Worm (Caenorhabditis elegans) whole organism, midembryonic: Measurements from ENCODE around the gene oac-46.

ENCODE experiments used
- T22C8.4 ChIP-seq: fragments of 200-800 bp; sonication (Bioruptor generic); IDR thresholded peaks from 2 replicates; pipeline ENCODE4 v1.3.6; 2022; ENCODE audit warnings: missing genetic modification characterization, missing compliant biosample characterization
- cog-1 ChIP-seq: sonication (generic microtip); optimal IDR thresholded peaks from 2 replicates; lab custom pipeline; 2016; ENCODE audit warnings: missing genetic modification characterization, missing compliant biosample characterization
- flt-1 ChIP-seq: fragments of 200-800 bp; sonication (Bioruptor generic); IDR thresholded peaks from 2 replicates; pipeline ENCODE4 v1.3.6; 2022; ENCODE audit warnings: missing genetic modification characterization, missing compliant biosample characterization
- klf-2 ChIP-seq: fragments of 200-800 bp; sonication (Bioruptor generic); conservative IDR thresholded peaks from 2 replicates; pipeline ENCODE4 v1.3.6; 2022; ENCODE audit warnings: missing genetic modification reagents, missing genetic modification characterization, missing compliant biosample characterization
- med-1 ChIP-seq: sonication (generic microtip); optimal IDR thresholded peaks from 2 replicates; lab custom pipeline; 2017; ENCODE audit warnings: missing genetic modification characterization, mild to moderate bottlenecking, missing compliant biosample characterization, antibody characterized with exemption, missing genetic modification reagents; ENCODE audit not compliant: insufficient read depth
- ref-1 ChIP-seq: fragments of 200-800 bp; sonication (Bioruptor generic); conservative IDR thresholded peaks from 2 replicates; pipeline ENCODE4 v1.3.6; 2022; ENCODE audit warnings: missing genetic modification reagents, missing genetic modification characterization, missing compliant biosample characterization
- tab-1 ChIP-seq: fragments of 200-800 bp; sonication (Bioruptor generic); IDR thresholded peaks from 2 replicates; pipeline ENCODE4 v1.3.6; 2022; ENCODE audit warnings: missing genetic modification characterization, missing compliant biosample characterization
- ztf-23 ChIP-seq: fragments of 200-800 bp; sonication (Bioruptor generic); IDR thresholded peaks from 2 replicates; pipeline ENCODE4 v1.3.6; 2022; ENCODE audit warnings: missing genetic modification reagents, missing genetic modification characterization, missing compliant biosample characterization
- ztf-29 ChIP-seq: fragments of 200-800 bp; sonication (Bioruptor generic); IDR thresholded peaks from 2 replicates; pipeline ENCODE4 v1.3.6; 2022; ENCODE audit warnings: missing genetic modification reagents, missing genetic modification characterization, missing compliant biosample characterization

oac-46 gene

DNA sequence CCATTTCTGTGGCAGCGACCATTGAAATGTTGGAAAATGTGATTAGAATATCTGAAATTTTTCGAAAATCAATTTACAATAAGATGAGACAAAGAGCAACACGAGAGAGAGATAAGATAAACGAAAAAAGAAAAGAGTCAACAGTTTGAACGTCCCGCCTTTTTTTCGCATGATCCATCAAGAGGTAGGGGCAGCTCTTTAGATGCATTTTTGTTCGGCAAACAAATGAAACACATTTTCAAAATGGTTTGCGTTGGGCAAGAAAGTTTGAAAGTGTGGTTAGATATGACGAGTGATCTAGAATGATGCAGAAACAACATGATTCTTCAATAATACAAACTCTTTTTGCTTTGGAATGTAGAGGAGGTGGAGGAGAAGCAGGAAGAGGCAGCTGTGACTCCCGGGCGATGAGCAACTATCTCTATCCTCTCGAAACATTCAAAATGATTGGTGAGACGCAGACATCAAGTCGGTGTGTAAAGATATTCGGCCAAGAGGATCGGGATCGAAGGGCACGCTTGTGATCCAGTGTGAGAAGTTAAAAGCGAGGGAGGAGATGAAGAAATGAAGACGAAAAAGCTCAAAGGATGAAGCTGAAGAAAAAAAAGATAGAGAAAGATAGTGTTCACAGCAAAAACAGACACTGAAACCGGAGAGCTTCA, 7.3 kb downstream of the oac-46 start, which contains the start of gene F46C5.6:
Gene F46C5.6, minus strand, starts transcription at position 51 of the 662 bp plus-strand sequence.
- no peak for TF ChIP-seq ztf-29
- no peak for TF ChIP-seq klf-2 (GFP tag; lab: Robert Waterston, UW)
- no peak for TF ChIP-seq ref-1 (GFP tag; lab: Robert Waterston, UW)
- TF ChIP-seq tab-1 (GFP tag; lab: Robert Waterston, UW) = no peak
- TF ChIP-seq T22C8.4 (GFP tag; lab: Robert Waterston, UW) = no peak
- no peak for TF ChIP-seq ztf-23 (GFP tag; lab: Robert Waterston, UW)
- no peak for TF ChIP-seq cog-1 (tag; lab: Kevin White, UChicago)
- no peak for TF ChIP-seq flt-1 (GFP tag; lab: Robert Waterston, UW)
- no peak for TF ChIP-seq med-1 (GFP tag; lab: Kevin White, UChicago)

DNA sequence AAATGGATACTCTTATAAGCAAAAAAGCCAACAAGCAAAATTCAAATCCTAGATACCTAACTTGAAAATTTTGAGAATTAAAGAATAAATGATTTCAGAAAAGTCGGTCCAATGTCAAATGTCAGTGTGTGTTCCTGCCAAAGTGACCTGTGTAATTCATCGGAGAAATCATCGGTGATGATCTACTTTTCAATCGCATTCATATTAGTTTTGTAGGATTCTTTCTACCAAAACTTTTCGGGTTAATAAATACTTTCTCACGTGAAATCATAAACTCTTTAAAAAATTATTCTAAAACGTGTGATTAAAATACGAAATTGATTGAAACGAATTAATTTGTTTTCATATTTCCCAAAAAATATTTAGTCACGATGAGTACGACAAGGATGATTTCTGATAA, 12.9 kb downstream of the oac-46 start, which contains the start of gene F46C5.7:
Gene F46C5.7, plus strand, starts transcription at position 301 of the 400 bp plus-strand sequence.
- TF ChIP-seq flt-1 (GFP tag; lab: Robert Waterston, UW) (no peak), tab-1 (GFP tag; lab: Robert Waterston, UW) (no peak), med-1 (GFP tag; lab: Kevin White, UChicago) (no peak), klf-2 (GFP tag; lab: Robert Waterston, UW) (no peak), ztf-23 (GFP tag; lab: Robert Waterston, UW) (no peak), T22C8.4 (GFP tag; lab: Robert Waterston, UW) (no peak), cog-1 (tag; lab: Kevin White, UChicago) (no peak), ref-1 (GFP tag; lab: Robert Waterston, UW) (no peak), ztf-29 (no peak)

- no peak for TF ChIP-seq cog-1 (tag; lab: Kevin White, UChicago)
- TF ChIP-seq klf-2 (GFP tag; lab: Robert Waterston, UW) = no peak
- no peak for TF ChIP-seq tab-1 (GFP tag; lab: Robert Waterston, UW)
- TF ChIP-seq flt-1 (GFP tag; lab: Robert Waterston, UW) = no peak
- TF ChIP-seq ref-1 (GFP tag; lab: Robert Waterston, UW) = no peak
- TF ChIP-seq med-1 (GFP tag; lab: Kevin White, UChicago) = no peak
- no peak for TF ChIP-seq ztf-29
- TF ChIP-seq T22C8.4 (GFP tag; lab: Robert Waterston, UW) = no peak
- no peak for TF ChIP-seq ztf-23 (GFP tag; lab: Robert Waterston, UW)
Observed at ce11 chrII:8835857-8836256, 16.0 kb downstream of the oac-46 start, which contains the start of gene F46C5.4. Gene F46C5.4 (plus strand): TSS chrII:8836078.

DNA sequence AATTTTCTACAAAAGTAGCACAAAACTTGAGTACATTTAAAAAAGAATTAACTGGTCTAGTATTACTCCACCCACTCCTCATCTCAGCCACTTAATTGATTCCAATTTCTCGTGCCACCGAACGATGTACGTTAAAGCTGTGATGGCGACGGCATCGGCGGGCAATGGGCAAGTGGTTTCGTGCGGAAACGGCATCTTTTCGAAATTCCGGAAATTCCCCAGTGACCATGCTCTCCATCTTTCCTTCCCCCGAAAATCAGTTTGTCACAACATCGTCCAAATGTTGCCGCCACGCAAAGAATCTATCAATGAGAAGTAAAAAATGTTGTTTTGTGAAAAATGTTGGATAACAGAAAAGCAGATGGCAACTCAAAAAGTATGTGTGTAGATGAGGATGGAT, 19.0 kb downstream of the oac-46 start:
- TF ChIP-seq ref-1 (GFP tag; lab: Robert Waterston, UW) (no peak), cog-1 (tag; lab: Kevin White, UChicago) (no peak), tab-1 (GFP tag; lab: Robert Waterston, UW) (no peak), T22C8.4 (GFP tag; lab: Robert Waterston, UW) (no peak), klf-2 (GFP tag; lab: Robert Waterston, UW) (no peak), ztf-23 (GFP tag; lab: Robert Waterston, UW) (no peak), ztf-29 (no peak), flt-1 (GFP tag; lab: Robert Waterston, UW) (no peak), med-1 (GFP tag; lab: Kevin White, UChicago) (no peak)

DNA sequence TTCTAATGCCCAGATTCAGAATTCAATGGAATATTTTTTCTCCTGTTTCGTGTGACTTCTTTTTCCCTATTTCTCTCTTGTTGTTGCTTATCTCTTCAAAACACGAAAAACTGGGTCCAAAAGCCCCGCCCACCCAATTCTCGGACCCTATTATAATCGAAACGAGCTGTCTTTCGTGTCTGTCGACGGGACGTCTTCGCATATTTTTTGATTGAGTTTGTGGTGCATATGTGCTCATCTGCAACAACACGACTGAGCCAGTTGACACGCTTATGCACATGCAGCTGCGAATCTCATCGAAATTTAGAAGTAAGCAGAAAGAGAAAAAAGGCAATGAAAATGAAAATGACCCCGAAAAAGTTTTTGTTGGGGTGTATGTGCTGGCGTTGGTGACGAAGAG, 21.0 kb downstream of the oac-46 start:
- no peak for TF ChIP-seq ref-1 (GFP tag; lab: Robert Waterston, UW)

DNA sequence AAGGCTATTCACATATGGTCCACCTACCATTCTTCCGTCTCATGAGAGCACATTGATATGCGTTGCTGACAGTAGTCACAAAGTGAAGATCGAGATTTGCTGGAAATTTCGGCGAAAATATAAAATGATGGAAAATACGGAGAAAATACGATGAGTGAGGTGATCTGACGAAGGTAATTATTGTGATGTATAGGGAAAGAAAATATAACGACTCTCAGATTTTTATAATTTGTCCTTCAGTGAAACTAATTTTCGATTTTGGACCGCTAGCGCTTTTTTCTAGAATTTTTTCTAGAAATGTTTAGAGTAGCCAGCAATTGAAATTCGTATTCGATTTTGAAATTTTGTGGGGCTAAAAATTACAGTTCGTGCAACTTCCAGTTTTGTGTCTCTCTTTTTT, 22.7 kb downstream of the oac-46 start, which contains the start of gene F46C5.2:
Gene F46C5.2, minus strand, starts transcription at position 101 of the 400 bp plus-strand sequence.
- TF ChIP-seq cog-1 (tag; lab: Kevin White, UChicago) (no peak), flt-1 (GFP tag; lab: Robert Waterston, UW) (no peak), T22C8.4 (GFP tag; lab: Robert Waterston, UW) (no peak)

- TF ChIP-seq T22C8.4 (GFP tag; lab: Robert Waterston, UW) (no peak), cog-1 (tag; lab: Kevin White, UChicago) (no peak), klf-2 (GFP tag; lab: Robert Waterston, UW) (no peak), ref-1 (GFP tag; lab: Robert Waterston, UW) (no peak), flt-1 (GFP tag; lab: Robert Waterston, UW) (no peak), med-1 (GFP tag; lab: Kevin White, UChicago) (no peak), ztf-29 (no peak), tab-1 (GFP tag; lab: Robert Waterston, UW) (no peak), ztf-23 (GFP tag; lab: Robert Waterston, UW) (no peak)
Observed at ce11 chrII:8825769-8826168, 26.1 kb downstream of the oac-46 start, which contains the start of gene nas-25. Gene nas-25 (plus strand): TSS chrII:8826069.

DNA sequence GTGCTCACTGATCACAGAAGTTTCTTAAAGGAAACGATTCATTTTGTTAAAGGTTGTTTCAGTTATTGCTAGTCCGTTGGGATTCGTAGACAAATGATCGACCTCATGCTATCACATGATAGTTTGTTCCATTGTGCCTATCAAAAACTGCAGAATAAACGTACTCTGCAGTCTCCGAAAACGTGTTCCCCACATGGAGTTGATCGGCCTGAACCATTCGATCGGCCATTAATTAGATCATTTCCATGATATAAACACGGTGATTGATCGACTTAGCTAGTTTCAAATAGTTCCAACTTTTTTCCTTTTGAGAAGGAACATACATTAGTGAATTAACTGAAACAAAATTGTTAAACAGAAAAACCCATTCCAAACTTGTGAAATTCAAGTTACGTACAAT, 29.2 kb downstream of the oac-46 start:
- TF ChIP-seq flt-1 (GFP tag; lab: Robert Waterston, UW) (no peak), klf-2 (GFP tag; lab: Robert Waterston, UW) (no peak)

DNA sequence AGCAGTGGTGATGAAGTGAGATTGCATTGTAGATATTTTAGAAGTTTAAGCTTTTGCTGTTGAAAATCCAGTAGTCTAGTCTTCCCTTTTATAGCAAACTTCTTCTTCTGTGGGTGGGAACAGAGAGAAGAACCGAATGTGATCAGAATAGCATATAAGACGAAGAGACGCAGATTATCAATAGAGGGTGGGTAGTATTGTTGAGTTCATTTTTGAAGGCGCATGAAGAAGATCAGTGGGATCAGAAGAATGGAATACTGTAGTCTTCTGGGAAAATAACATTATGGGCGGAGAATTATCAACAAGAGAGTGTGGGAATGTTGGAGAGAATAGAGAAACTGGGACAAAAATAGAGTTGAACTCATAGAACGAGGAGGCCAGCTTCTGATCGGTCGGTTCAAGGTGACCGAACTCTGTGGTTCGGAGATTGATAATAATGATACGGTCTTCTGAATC, 30.7 kb downstream of the oac-46 start, which contains the start of gene F46C5.1:
Gene F46C5.1, minus strand, starts transcription at position 51 of the 456 bp plus-strand sequence.
- TF ChIP-seq ref-1 (GFP tag; lab: Robert Waterston, UW) = no peak
- no peak for TF ChIP-seq flt-1 (GFP tag; lab: Robert Waterston, UW)
- TF ChIP-seq ztf-29 = no peak
- no peak for TF ChIP-seq tab-1 (GFP tag; lab: Robert Waterston, UW)
- TF ChIP-seq med-1 (GFP tag; lab: Kevin White, UChicago) = no peak
- no peak for TF ChIP-seq T22C8.4 (GFP tag; lab: Robert Waterston, UW)
- no peak for TF ChIP-seq ztf-23 (GFP tag; lab: Robert Waterston, UW)
- no peak for TF ChIP-seq cog-1 (tag; lab: Kevin White, UChicago)
- TF ChIP-seq klf-2 (GFP tag; lab: Robert Waterston, UW) = no peak
